Fruit fly (Drosophila melanogaster): Measurements from ENCODE around the gene Art3.

The Art3 gene

DNA sequence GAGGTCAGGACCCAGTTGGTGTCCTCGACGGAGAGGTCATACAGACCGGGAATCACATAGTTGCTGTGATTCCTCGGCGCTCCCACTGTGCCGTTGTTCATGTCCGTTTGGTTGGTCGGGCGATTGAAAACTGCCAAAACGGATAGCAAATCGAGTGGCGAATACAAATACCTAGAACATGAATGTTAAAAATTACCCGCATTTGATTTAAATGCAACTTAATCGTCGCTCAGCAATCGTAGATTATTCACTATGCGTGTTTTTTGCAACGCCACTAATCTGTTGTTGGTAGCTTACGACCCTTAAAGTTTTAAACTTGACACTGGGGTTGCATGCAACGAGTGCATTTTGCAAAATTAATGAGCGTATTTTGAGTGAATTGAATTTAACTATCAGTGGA, 19.8 kb upstream of the Art3 start, which contains the start of gene Amt:
Gene Amt, minus strand, starts transcription at position 101 of the 400 bp plus-strand sequence.
- no peak for TF ChIP-seq Dll (optimal IDR thresholded peaks at IDR 0.05)
- no peak for TF ChIP-seq psq (optimal IDR thresholded peaks at IDR 0.05)
- no peak for TF ChIP-seq EcR (GFP tag; optimal IDR thresholded peaks at IDR 0.05)
- no peak for TF ChIP-seq usp (GFP tag; optimal IDR thresholded peaks at IDR 0.05)

DNA sequence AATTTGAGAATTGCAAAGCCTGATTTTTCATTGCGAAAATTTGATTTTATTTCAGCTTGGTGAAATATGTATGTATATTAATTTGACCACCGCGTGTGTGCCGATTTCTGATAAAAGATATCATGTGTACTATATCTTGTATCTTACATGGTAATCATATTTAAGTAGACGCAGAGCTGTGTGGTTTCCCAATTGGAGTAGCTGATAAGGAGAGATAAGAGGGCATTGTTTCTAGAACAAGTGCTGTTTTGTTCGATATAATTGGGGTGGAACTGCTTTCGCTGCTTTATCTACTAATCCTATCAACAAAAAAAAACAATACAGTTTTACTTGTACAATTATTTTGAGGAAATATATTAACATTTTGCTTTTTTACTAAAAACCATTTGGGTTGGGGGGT, 17.4 kb upstream of the Art3 start:
- TF ChIP-seq EcR (GFP tag; optimal IDR thresholded peaks at IDR 0.05) (no peak), usp (GFP tag; optimal IDR thresholded peaks at IDR 0.05) (no peak), pan (optimal IDR thresholded peaks at IDR 0.05) (no peak)

DNA sequence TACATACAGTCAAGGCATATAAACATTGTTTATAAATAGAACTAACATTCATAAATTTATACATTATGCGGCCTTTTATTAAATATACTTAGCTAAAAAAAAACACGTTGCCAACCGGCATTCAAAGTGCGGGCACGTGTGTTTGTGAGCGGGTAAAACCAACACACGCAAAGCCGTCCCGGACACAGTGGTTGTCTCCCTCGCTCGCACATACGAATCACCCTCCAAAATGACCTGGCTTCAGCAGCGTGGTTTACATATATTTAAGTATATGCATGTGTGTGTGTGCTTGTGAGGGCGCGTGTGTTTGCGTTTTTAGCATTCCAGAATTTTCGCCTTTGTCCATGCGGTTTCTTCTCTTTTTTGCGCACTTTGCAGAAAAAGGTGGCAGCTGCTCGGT, 14.2 kb upstream of the Art3 start:
- TF ChIP-seq psq (optimal IDR thresholded peaks at IDR 0.05) (no peak), Dll (optimal IDR thresholded peaks at IDR 0.05) (no peak), usp (GFP tag; optimal IDR thresholded peaks at IDR 0.05) (no peak), EcR (GFP tag; optimal IDR thresholded peaks at IDR 0.05) (no peak), CG8478 (optimal IDR thresholded peaks at IDR 0.05) (peak; percentile 65)

DNA sequence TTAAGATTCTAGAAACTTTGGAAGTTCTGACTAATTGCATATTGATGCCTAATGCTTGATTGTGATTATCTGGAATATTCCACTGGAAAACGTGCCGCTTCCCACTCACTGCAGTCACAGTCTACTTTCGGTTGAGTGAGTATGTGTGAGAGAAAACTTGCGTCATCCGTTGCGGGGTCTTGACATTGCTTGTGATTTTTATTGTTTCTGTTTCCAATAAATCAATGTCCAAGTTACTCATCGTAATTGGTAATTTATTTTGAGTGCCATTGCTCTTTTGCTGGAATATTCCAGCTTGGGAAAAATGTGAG, 13.8 kb upstream of the Art3 start:
- TF ChIP-seq psq (optimal IDR thresholded peaks at IDR 0.05) (no peak), pan (optimal IDR thresholded peaks at IDR 0.05) (no peak), Dll (optimal IDR thresholded peaks at IDR 0.05) (no peak), CG8478 (optimal IDR thresholded peaks at IDR 0.05) (no peak), usp (GFP tag; optimal IDR thresholded peaks at IDR 0.05) (no peak), EcR (GFP tag; optimal IDR thresholded peaks at IDR 0.05) (no peak)

DNA sequence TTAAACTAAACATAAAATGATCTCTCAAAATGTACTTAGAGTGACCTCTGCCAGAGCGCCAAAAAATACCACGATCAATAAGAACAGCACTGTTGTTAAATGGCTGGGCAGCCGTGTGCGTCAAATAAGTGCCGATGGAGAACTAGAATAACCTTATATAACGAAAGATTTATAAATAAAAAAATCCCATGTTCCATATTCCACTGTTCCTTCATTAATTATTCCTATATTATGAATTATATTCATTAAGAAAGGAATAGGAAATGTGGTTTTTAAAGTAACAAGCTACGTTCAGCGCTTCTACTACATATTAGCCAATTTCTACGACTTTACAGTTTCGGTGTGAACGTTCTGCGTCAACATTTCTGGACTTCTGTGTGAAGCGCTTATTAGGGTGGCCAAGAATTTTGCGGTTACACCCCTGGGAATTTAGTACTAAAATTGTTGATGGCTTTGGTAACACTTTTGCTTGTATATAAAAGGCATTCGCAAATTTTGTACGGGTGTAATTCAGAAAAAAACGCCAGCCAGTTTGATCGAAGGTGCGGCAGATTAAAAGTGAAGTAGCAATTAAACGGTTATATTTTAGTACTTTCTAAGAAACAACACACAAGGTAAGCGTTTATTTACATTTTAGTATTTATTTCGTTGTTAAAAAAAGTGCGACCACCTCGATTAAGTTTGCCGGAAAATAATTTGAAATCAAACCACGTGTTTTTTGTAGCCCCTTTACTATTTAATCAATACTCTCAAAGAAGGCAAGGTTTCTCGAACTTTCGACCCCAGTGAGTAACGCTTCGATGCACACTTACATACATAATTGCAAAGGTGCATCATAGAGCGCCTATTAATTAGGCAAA, 13.2 kb upstream of the Art3 start, which contains the start of the genes tefu and Hsc70-4:
Gene tefu, minus strand, starts transcription at position 51 of the 860 bp plus-strand sequence.
Gene Hsc70-4, plus strand, starts transcription at position 502 of the 860 bp plus-strand sequence.
- TF ChIP-seq psq (optimal IDR thresholded peaks at IDR 0.05): no peak
- TF ChIP-seq Dll (optimal IDR thresholded peaks at IDR 0.05): no peak
- TF ChIP-seq CG8478 (optimal IDR thresholded peaks at IDR 0.05): no peak

DNA sequence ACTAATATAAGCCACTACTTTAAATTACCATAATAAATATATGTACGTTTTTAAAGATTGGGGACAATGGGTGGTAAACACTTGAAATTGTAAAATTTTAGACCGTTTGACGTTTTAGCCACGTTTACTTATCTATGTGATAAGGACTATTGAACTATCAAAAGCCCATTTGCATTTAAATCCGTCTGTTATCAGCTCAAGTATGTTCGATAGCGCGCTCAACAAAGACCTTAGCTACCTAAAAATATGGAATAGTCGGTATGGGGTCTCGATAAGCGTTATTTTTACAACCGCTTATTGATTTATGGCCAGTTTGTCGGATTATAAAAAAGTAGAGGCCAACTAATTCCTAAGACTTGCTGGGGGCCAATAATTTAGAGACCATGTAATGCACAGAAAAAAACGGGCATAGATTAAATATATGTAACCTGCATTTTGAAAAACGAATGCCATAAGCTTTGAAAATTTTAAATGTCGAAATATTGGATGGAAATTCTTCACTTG, 2.5 kb upstream of the Art3 start:
- TF ChIP-seq EcR (GFP tag; optimal IDR thresholded peaks at IDR 0.05): no peak
- TF ChIP-seq pan (optimal IDR thresholded peaks at IDR 0.05): no peak
- no peak for TF ChIP-seq Dll (optimal IDR thresholded peaks at IDR 0.05)
- no peak for TF ChIP-seq usp (GFP tag; optimal IDR thresholded peaks at IDR 0.05)
- no peak for TF ChIP-seq psq (optimal IDR thresholded peaks at IDR 0.05)
- TF ChIP-seq CG8478 (optimal IDR thresholded peaks at IDR 0.05): no peak

- no peak for TF ChIP-seq psq (optimal IDR thresholded peaks at IDR 0.05)
- no peak for TF ChIP-seq CG8478 (optimal IDR thresholded peaks at IDR 0.05)
- no peak for TF ChIP-seq usp (GFP tag; optimal IDR thresholded peaks at IDR 0.05)
- no peak for TF ChIP-seq Dll (optimal IDR thresholded peaks at IDR 0.05)
- TF ChIP-seq pan (optimal IDR thresholded peaks at IDR 0.05): no peak
- TF ChIP-seq EcR (GFP tag; optimal IDR thresholded peaks at IDR 0.05): no peak
These were observed 1.1 kb upstream of the Art3 start, which contains the start of gene CG34316 for dm6 chr3R:15230285-15230684. CG34316 (plus strand) TSS chr3R:15230585.

DNA sequence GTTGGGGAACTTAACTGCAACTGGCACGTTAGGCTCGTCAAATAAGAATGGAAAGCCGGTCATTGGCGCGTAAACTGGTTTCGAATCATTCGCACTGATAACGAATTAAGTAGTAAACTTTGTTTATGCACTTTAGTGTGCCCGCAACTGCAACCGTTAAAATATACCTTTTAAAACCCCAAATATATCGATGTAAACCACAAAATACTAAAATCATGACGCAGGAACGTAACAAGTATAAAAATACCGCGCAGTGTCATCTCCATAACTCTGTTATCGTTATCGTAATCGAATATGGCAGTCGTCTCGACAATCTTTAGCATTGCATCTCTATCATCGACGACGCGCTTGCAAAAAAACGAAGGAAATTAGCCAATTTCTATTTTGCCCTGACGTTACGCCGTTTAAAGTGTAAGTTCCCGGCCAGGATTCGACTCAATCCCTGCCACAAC, 3.9 kb downstream of the Art3 start, which contains the start of the genes CG31344 and Caf1-55:
Gene CG31344, minus strand, starts transcription at position 51 of the 452 bp plus-strand sequence.
Gene Caf1-55, plus strand, starts transcription at position 298 of the 452 bp plus-strand sequence.
- TF ChIP-seq usp (GFP tag; optimal IDR thresholded peaks at IDR 0.05) (no peak), EcR (GFP tag; optimal IDR thresholded peaks at IDR 0.05) (no peak)

DNA sequence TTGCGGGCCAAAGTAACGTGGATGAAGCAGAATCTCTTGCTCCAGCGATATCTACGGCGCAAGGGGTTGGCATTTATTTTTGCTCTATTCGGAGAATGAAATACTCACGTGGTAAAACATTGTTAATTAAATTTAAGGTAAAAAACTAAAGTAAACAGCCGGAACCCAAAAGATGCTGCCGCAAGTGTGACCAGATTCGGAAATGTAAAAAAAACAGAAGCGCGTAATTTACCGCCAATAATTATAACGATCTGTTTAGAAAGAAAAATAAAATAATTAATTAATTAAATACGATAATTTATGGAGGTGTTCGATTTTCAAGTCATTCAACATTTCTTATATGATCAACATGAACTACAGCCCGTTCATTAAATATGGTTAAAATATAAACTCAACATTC, 6.2 kb downstream of the Art3 start, which contains the start of gene Polr2G:
Gene Polr2G, minus strand, starts transcription at position 208 of the 400 bp plus-strand sequence.
- no peak for TF ChIP-seq psq (optimal IDR thresholded peaks at IDR 0.05)
- TF ChIP-seq Dll (optimal IDR thresholded peaks at IDR 0.05): no peak
- no peak for TF ChIP-seq usp (GFP tag; optimal IDR thresholded peaks at IDR 0.05)
- TF ChIP-seq pan (optimal IDR thresholded peaks at IDR 0.05): no peak
- no peak for TF ChIP-seq CG8478 (optimal IDR thresholded peaks at IDR 0.05)
- TF ChIP-seq EcR (GFP tag; optimal IDR thresholded peaks at IDR 0.05): no peak

dm6 chr3R:15218824-15219576, 10.2 kb downstream of the Art3 start, which contains the start of the genes SIDL and CG12241:
SIDL (minus strand) TSS chr3R:15218874.
CG12241 (plus strand) TSS chr3R:15219256.
- no peak for TF ChIP-seq Dll (optimal IDR thresholded peaks at IDR 0.05)
- no peak for TF ChIP-seq psq (optimal IDR thresholded peaks at IDR 0.05)
- TF ChIP-seq usp (GFP tag; optimal IDR thresholded peaks at IDR 0.05): no peak
- no peak for TF ChIP-seq pan (optimal IDR thresholded peaks at IDR 0.05)
- no peak for TF ChIP-seq EcR (GFP tag; optimal IDR thresholded peaks at IDR 0.05)
- TF ChIP-seq CG8478 (optimal IDR thresholded peaks at IDR 0.05): no peak

dm6 chr3R:15213362-15213989, 15.7 kb downstream of the Art3 start, which contains the start of the genes CG6654 and CG4210:
CG6654 (minus strand) TSS chr3R:15213658.
CG4210 (plus strand) TSS chr3R:15213974.
- TF ChIP-seq EcR (GFP tag; optimal IDR thresholded peaks at IDR 0.05) (no peak), Dll (optimal IDR thresholded peaks at IDR 0.05) (no peak), psq (optimal IDR thresholded peaks at IDR 0.05) (no peak), usp (GFP tag; optimal IDR thresholded peaks at IDR 0.05) (no peak), pan (optimal IDR thresholded peaks at IDR 0.05) (no peak), CG8478 (optimal IDR thresholded peaks at IDR 0.05) (no peak)

Data from whole organism.